Fruit fly (Drosophila melanogaster) whole organism, adult: Measurements from ENCODE around the gene CstF64.
A peak's percentile ranks its signal among the peaks of the same experiment; 100 is the strongest.

Experiments
- CG11617 ChIP-seq: fragments of 200-800 bp; sonication (Bioruptor generic); optimal IDR thresholded peaks from 2 replicates; lab custom pipeline; 2017; ENCODE audit warnings: mild to moderate bottlenecking, missing biosample characterization, missing genetic modification reagents, missing genetic modification characterization
- CG12768 ChIP-seq: fragments of 200-800 bp; sonication (Bioruptor generic); optimal IDR thresholded peaks from 2 replicates; lab custom pipeline; 2017; ENCODE audit warnings: missing biosample characterization, missing genetic modification characterization, mild to moderate bottlenecking, moderate library complexity, missing genetic modification reagents
- CG14711 ChIP-seq: fragments of 200-800 bp; sonication (Bioruptor generic); optimal IDR thresholded peaks from 2 replicates; lab custom pipeline; 2018; ENCODE audit warnings: missing biosample characterization, mild to moderate bottlenecking, missing genetic modification characterization, moderate library complexity
- CG1620 ChIP-seq: fragments of 200-800 bp; sonication (Bioruptor generic); optimal IDR thresholded peaks from 2 replicates; lab custom pipeline; 2016; ENCODE audit warnings: missing biosample characterization, missing genetic modification characterization
- CG33017 ChIP-seq: fragments of 200-800 bp; sonication (Bioruptor generic); optimal IDR thresholded peaks from 2 replicates; lab custom pipeline; 2018; ENCODE audit warnings: missing biosample characterization, mild to moderate bottlenecking, missing genetic modification characterization, moderate library complexity
- CG5204 ChIP-seq: fragments of 200-800 bp; sonication (Bioruptor generic); optimal IDR thresholded peaks from 2 replicates; lab custom pipeline; 2016; ENCODE audit warnings: missing biosample characterization, missing genetic modification characterization
- CG7045 ChIP-seq: fragments of 200-800 bp; sonication (Bioruptor generic); optimal IDR thresholded peaks from 2 replicates; lab custom pipeline; 2017; ENCODE audit warnings: missing biosample characterization, mild to moderate bottlenecking, missing genetic modification characterization
- CG7101 ChIP-seq: fragments of 200-800 bp; sonication (Bioruptor generic); optimal IDR thresholded peaks from 2 replicates; lab custom pipeline; 2018; ENCODE audit warnings: missing biosample characterization, mild to moderate bottlenecking, missing genetic modification characterization, moderate library complexity
- Clk ChIP-seq: fragments of 200-800 bp; sonication (Bioruptor generic); optimal IDR thresholded peaks from 2 replicates; lab custom pipeline; 2017; ENCODE audit warnings: missing biosample characterization, missing genetic modification characterization
- Crg-1 ChIP-seq: fragments of 200-800 bp; sonication (Bioruptor generic); optimal IDR thresholded peaks from 2 replicates; lab custom pipeline; 2016; ENCODE audit warnings: missing biosample characterization, missing genetic modification characterization
- Hr96 ChIP-seq: fragments of 200-800 bp; sonication (Bioruptor generic); optimal IDR thresholded peaks from 2 replicates; lab custom pipeline; 2016; ENCODE audit warnings: missing biosample characterization, missing genetic modification characterization
- Mnt ChIP-seq: fragments of 200-800 bp; sonication (Bioruptor generic); optimal IDR thresholded peaks from 2 replicates; lab custom pipeline; 2016; ENCODE audit warnings: missing biosample characterization, mild to moderate bottlenecking, missing genetic modification characterization
- bab1 ChIP-seq: fragments of 200-800 bp; sonication (Bioruptor generic); optimal IDR thresholded peaks from 3 replicates; lab custom pipeline; 2019; ENCODE audit warnings: missing biosample characterization, mild to moderate bottlenecking, missing genetic modification characterization, moderate library complexity
- cic ChIP-seq: fragments of 200-800 bp; sonication (Bioruptor generic); optimal IDR thresholded peaks from 2 replicates; lab custom pipeline; 2017; ENCODE audit warnings: missing biosample characterization, mild to moderate bottlenecking, missing genetic modification characterization, moderate library complexity
- cnc ChIP-seq, 2 experiments: fragments of >200 bp; optimal IDR thresholded peaks; 2 replicates each; lab custom pipeline; 2017
- kay ChIP-seq: fragments of 200-800 bp; sonication (Bioruptor generic); peaks from one replicate; lab custom pipeline; 2016; ENCODE audit warnings: missing biosample characterization, missing genetic modification characterization, borderline replicate concordance
- ovo ChIP-seq: fragments of 200-800 bp; sonication (Bioruptor generic); optimal IDR thresholded peaks from 2 replicates; lab custom pipeline; 2016; ENCODE audit warnings: missing biosample characterization, missing genetic modification characterization
- pad ChIP-seq: fragments of 200-800 bp; sonication (Bioruptor generic); optimal IDR thresholded peaks from 3 replicates; lab custom pipeline; 2017; ENCODE audit warnings: missing biosample characterization, missing genetic modification characterization, mild to moderate bottlenecking, moderate library complexity, missing genetic modification reagents
- tj ChIP-seq: fragments of 200-800 bp; sonication (Bioruptor generic); optimal IDR thresholded peaks from 3 replicates; lab custom pipeline; 2017; ENCODE audit warnings: missing biosample characterization, mild to moderate bottlenecking, missing genetic modification characterization, moderate library complexity
- toe ChIP-seq: fragments of 200-800 bp; sonication (Bioruptor generic); optimal IDR thresholded peaks from 2 replicates; lab custom pipeline; 2016; ENCODE audit warnings: missing biosample characterization, missing genetic modification characterization

CstF64 gene

DNA sequence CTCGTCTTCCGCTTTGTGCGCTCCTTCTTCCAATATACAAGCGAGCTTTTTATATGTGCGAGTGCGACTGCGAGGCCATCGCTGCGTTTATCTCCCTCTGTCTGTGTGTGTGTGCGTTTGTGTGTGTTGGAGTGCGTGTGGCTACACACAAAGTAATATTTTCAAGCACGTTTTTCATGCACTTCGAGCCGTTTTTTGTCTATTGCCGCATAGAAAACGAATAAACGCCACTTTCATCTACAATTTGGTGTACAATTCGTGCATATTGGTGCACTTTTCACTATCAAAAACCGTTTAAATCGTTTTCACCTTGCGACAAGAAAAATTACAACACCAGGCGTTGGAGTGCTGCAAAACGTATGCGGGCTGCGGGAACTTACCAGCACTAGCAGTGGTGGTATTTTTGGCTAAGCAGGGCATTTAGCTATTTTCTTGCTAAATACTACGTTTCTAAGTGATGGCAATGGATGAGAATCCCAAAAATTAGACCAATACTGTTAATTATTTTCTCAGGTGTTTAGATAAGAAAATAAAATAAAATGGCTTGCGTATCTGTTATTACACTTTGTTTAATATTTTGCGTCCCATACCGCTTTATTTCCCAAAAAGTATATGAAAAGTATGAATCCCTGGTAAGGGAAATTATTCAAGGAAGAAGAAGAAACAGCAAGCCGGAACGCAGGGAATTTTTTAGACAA, at the start of gene CstF64, which contains the start of gene CG31224:
CstF64 (plus strand) TSS at position 674 of the 698 bp plus-strand sequence.
CG31224 (minus strand) TSS at position 365 of the 698 bp plus-strand sequence.
- TF ChIP-seq kay = no peak
- TF ChIP-seq CG14711 = peak; percentile 79
- TF ChIP-seq toe (GFP tag; lab: Kevin White, UChicago) = peak; percentile 94
- TF ChIP-seq Mnt (GFP tag; lab: Kevin White, UChicago) = peak; percentile 86
- peak; percentile 85 for TF ChIP-seq CG7101 (tag; lab: Kevin White, UChicago)
- peak; percentile 62 for TF ChIP-seq tj (GFP tag; lab: Kevin White, UChicago)
- no peak for TF ChIP-seq cnc (optimal IDR thresholded peaks at IDR 0.05; lab: Kevin White, UChicago)
- peak; percentile 82 for TF ChIP-seq bab1 (GFP tag; lab: Kevin White, UChicago)
- TF ChIP-seq ovo (GFP tag; lab: Kevin White, UChicago) = peak; percentile 83
- TF ChIP-seq CG5204 (GFP tag; lab: Kevin White, UChicago) = peak; percentile 93
- peak; percentile 91 for TF ChIP-seq Hr96
- TF ChIP-seq cic (GFP tag; lab: Kevin White, UChicago) = peak; percentile 58
- peak; percentile 89 for TF ChIP-seq CG12768
- TF ChIP-seq CG1620 (GFP tag; lab: Kevin White, UChicago) = peak; percentile 94
- TF ChIP-seq pad (GFP tag; lab: Kevin White, UChicago) = peak; percentile 84
- peak; percentile 67 for TF ChIP-seq CG33017 (tag; lab: Kevin White, UChicago)
- TF ChIP-seq CG7045 (GFP tag; lab: Kevin White, UChicago) = peak; percentile 79
- peak; percentile 82 for TF ChIP-seq CG11617 (GFP tag; lab: Kevin White, UChicago)
- peak; percentile 84 for TF ChIP-seq Clk (GFP tag; lab: Kevin White, UChicago)
- peak; percentile 93 for TF ChIP-seq Crg-1 (GFP tag; lab: Kevin White, UChicago)

DNA sequence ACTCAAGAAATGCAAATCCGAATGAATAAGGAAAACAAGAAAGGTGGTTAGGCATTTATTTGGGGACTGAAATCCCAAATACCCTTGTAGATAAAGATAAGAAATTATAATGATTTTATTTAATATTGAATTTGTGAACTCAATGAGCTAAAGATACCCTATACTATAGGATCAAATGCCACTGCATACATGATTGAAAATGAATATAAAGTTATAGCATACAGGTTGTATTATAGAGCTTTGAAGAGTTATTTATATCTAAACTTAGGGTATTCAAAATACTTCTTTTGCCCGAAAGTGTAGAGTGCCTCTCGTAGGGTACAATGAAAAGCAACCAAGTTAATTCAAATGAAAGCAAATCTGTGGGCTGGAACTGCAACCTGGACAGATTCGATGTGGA, 43.4 kb upstream of the CstF64 start:
- no peak for TF ChIP-seq toe (GFP tag; lab: Kevin White, UChicago)
- TF ChIP-seq CG11617 (GFP tag; lab: Kevin White, UChicago) = no peak
- no peak for TF ChIP-seq CG7101 (tag; lab: Kevin White, UChicago)
- no peak for TF ChIP-seq CG1620 (GFP tag; lab: Kevin White, UChicago)
- no peak for TF ChIP-seq CG7045 (GFP tag; lab: Kevin White, UChicago)
- TF ChIP-seq bab1 (GFP tag; lab: Kevin White, UChicago) = no peak
- no peak for TF ChIP-seq CG33017 (tag; lab: Kevin White, UChicago)
- TF ChIP-seq pad (GFP tag; lab: Kevin White, UChicago) = no peak
- no peak for TF ChIP-seq cnc (optimal IDR thresholded peaks at IDR 0.05; lab: Kevin White, UChicago)
- no peak for TF ChIP-seq cic (GFP tag; lab: Kevin White, UChicago)
- TF ChIP-seq CG12768 = no peak
- TF ChIP-seq Clk (GFP tag; lab: Kevin White, UChicago) = no peak
- no peak for TF ChIP-seq tj (GFP tag; lab: Kevin White, UChicago)

DNA sequence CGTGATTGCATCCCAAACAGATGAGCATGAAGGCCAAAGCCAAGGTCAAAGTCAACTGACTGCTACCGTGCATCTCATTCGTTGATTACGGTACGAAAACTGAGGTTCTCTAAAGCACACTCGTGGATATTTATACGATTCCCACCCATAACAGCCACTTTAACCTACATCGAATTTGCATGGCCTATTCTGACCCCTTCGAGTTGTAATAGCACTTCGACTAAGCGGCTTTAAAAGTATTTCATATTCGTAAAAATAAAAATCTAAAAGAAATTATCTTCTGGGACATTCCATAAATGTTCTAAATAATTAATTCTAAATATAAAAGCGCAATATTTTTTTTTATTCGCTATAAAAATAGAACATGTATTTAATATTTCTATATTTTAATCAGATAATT, 42.0 kb upstream of the CstF64 start, which contains the start of gene CG7695:
CG7695 (minus strand) TSS at position 101 of the 400 bp plus-strand sequence.
- no peak for TF ChIP-seq CG12768
- TF ChIP-seq CG11617 (GFP tag; lab: Kevin White, UChicago) = no peak
- no peak for TF ChIP-seq kay
- TF ChIP-seq CG7101 (tag; lab: Kevin White, UChicago) = no peak
- TF ChIP-seq CG7045 (GFP tag; lab: Kevin White, UChicago) = no peak
- no peak for TF ChIP-seq CG14711
- no peak for TF ChIP-seq bab1 (GFP tag; lab: Kevin White, UChicago)
- TF ChIP-seq toe (GFP tag; lab: Kevin White, UChicago) = no peak
- TF ChIP-seq Mnt (GFP tag; lab: Kevin White, UChicago) = no peak
- no peak for TF ChIP-seq CG5204 (GFP tag; lab: Kevin White, UChicago)
- no peak for TF ChIP-seq Crg-1 (GFP tag; lab: Kevin White, UChicago)
- no peak for TF ChIP-seq CG33017 (tag; lab: Kevin White, UChicago)

dm6 chr3R:18619451-18619942, 39.9 kb upstream of the CstF64 start:
- no peak for TF ChIP-seq cnc (optimal IDR thresholded peaks at IDR 0.05; lab: Kevin White, UChicago)
- TF ChIP-seq Hr96 = no peak
- TF ChIP-seq CG7045 (GFP tag; lab: Kevin White, UChicago) = no peak
- no peak for TF ChIP-seq CG14711
- TF ChIP-seq toe (GFP tag; lab: Kevin White, UChicago) = no peak
- no peak for TF ChIP-seq tj (GFP tag; lab: Kevin White, UChicago)
- no peak for TF ChIP-seq bab1 (GFP tag; lab: Kevin White, UChicago)
- no peak for TF ChIP-seq CG11617 (GFP tag; lab: Kevin White, UChicago)
- TF ChIP-seq CG5204 (GFP tag; lab: Kevin White, UChicago) = no peak
- no peak for TF ChIP-seq Mnt (GFP tag; lab: Kevin White, UChicago)
- no peak for TF ChIP-seq CG1620 (GFP tag; lab: Kevin White, UChicago)
- no peak for TF ChIP-seq cic (GFP tag; lab: Kevin White, UChicago)
- no peak for TF ChIP-seq kay
- no peak for TF ChIP-seq pad (GFP tag; lab: Kevin White, UChicago)
- TF ChIP-seq ovo (GFP tag; lab: Kevin White, UChicago) = no peak
- no peak for TF ChIP-seq CG33017 (tag; lab: Kevin White, UChicago)
- no peak for TF ChIP-seq Crg-1 (GFP tag; lab: Kevin White, UChicago)

DNA sequence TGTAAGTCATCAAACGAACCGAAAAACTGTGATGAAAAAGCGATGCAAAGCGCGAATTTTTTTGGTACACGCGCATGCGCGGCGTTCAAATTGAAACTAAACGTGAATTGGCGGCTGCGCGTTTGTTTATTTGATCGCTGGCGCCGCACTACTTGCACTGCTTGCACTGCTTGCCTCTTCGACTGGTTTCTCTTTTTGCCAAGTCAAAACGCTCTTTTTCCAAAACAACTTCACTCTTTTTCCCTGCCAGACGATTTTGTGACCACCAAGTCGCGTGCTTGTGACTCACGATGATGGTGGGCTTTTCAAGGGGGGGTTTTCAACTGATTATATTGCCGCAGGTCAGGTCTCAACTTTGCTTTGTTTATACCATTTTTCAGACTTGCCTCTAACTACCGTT, 38.2 kb upstream of the CstF64 start, which contains the start of gene CG14304:
CG14304 (minus strand) TSS at position 98 of the 400 bp plus-strand sequence.
- TF ChIP-seq Hr96 (no peak), CG12768 (no peak), CG7045 (GFP tag; lab: Kevin White, UChicago) (no peak), CG14711 (no peak)
